Fruit fly (Drosophila melanogaster): ENCODE measurements around the gene Crag.

DNA sequence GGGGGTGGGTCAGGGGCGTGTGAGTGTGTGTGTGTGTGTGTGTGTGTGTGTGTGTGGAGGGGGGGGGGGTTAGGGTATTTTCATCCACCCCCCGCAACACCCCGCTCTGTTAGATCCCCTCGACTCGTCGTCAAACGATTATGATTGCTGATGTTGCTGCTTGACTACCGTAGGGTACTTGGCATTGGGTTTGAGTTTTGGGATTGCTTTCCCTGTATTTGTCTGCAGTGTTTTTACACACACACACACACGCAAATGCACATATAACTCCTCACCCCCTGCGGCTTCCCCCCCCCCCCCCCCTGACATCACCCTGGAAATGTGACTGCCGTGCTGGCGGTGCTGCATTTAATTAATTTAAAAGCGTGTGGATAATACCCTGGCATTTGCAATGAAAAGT, 30.6 kb downstream of the Crag start:
- TF ChIP-seq CG8478 (optimal IDR thresholded peaks at IDR 0.05) (no peak), usp (GFP tag; optimal IDR thresholded peaks at IDR 0.05) (no peak)
